Fruit fly (Drosophila melanogaster) whole organism, adult: ENCODE data around the gene Tsp5D.

ENCODE experiments used
- CG11617 ChIP-seq: fragments of 200-800 bp; sonication (Bioruptor generic); optimal IDR thresholded peaks from 2 replicates; lab custom pipeline; 2017; ENCODE audit warnings: mild to moderate bottlenecking, missing biosample characterization, missing genetic modification reagents, missing genetic modification characterization
- CG12768 ChIP-seq: fragments of 200-800 bp; sonication (Bioruptor generic); optimal IDR thresholded peaks from 2 replicates; lab custom pipeline; 2017; ENCODE audit warnings: missing biosample characterization, missing genetic modification characterization, mild to moderate bottlenecking, moderate library complexity, missing genetic modification reagents
- CG14711 ChIP-seq: fragments of 200-800 bp; sonication (Bioruptor generic); optimal IDR thresholded peaks from 2 replicates; lab custom pipeline; 2018; ENCODE audit warnings: missing biosample characterization, mild to moderate bottlenecking, missing genetic modification characterization, moderate library complexity
- CG1620 ChIP-seq: fragments of 200-800 bp; sonication (Bioruptor generic); optimal IDR thresholded peaks from 2 replicates; lab custom pipeline; 2016; ENCODE audit warnings: missing biosample characterization, missing genetic modification characterization
- CG33017 ChIP-seq: fragments of 200-800 bp; sonication (Bioruptor generic); optimal IDR thresholded peaks from 2 replicates; lab custom pipeline; 2018; ENCODE audit warnings: missing biosample characterization, mild to moderate bottlenecking, missing genetic modification characterization, moderate library complexity
- CG5204 ChIP-seq: fragments of 200-800 bp; sonication (Bioruptor generic); optimal IDR thresholded peaks from 2 replicates; lab custom pipeline; 2016; ENCODE audit warnings: missing biosample characterization, missing genetic modification characterization
- Hr96 ChIP-seq: fragments of 200-800 bp; sonication (Bioruptor generic); optimal IDR thresholded peaks from 2 replicates; lab custom pipeline; 2016; ENCODE audit warnings: missing biosample characterization, missing genetic modification characterization
- Mnt ChIP-seq: fragments of 200-800 bp; sonication (Bioruptor generic); optimal IDR thresholded peaks from 2 replicates; lab custom pipeline; 2016; ENCODE audit warnings: missing biosample characterization, mild to moderate bottlenecking, missing genetic modification characterization
- bab1 ChIP-seq: fragments of 200-800 bp; sonication (Bioruptor generic); optimal IDR thresholded peaks from 3 replicates; lab custom pipeline; 2019; ENCODE audit warnings: missing biosample characterization, mild to moderate bottlenecking, missing genetic modification characterization, moderate library complexity
- cic ChIP-seq: fragments of 200-800 bp; sonication (Bioruptor generic); optimal IDR thresholded peaks from 2 replicates; lab custom pipeline; 2017; ENCODE audit warnings: missing biosample characterization, mild to moderate bottlenecking, missing genetic modification characterization, moderate library complexity
- kay ChIP-seq: fragments of 200-800 bp; sonication (Bioruptor generic); peaks from one replicate; lab custom pipeline; 2016; ENCODE audit warnings: missing biosample characterization, missing genetic modification characterization, borderline replicate concordance
- ovo ChIP-seq: fragments of 200-800 bp; sonication (Bioruptor generic); optimal IDR thresholded peaks from 2 replicates; lab custom pipeline; 2016; ENCODE audit warnings: missing biosample characterization, missing genetic modification characterization
- tj ChIP-seq: fragments of 200-800 bp; sonication (Bioruptor generic); optimal IDR thresholded peaks from 3 replicates; lab custom pipeline; 2017; ENCODE audit warnings: missing biosample characterization, mild to moderate bottlenecking, missing genetic modification characterization, moderate library complexity
- toe ChIP-seq: fragments of 200-800 bp; sonication (Bioruptor generic); optimal IDR thresholded peaks from 2 replicates; lab custom pipeline; 2016; ENCODE audit warnings: missing biosample characterization, missing genetic modification characterization

DNA sequence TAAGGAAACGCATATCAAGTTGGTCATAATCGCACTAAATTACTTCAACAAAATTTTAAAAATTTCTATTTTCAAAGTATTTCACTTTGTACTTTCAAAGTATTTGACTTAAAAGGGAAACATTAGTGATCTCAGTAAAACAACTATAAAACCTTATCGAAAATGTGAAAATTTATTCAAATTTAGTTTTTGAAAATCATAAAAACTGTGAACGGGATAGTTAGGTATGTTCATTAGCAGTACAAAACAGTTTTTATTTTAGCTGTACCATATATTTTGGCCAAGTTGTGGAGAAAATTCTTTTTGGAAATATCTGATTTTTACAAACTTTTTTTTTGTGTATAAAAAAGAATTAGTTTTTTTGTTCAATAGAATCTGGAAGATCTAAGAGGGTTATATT, 8.3 kb downstream of the Tsp5D start, which contains the start of gene CG43115:
- TF ChIP-seq CG33017 (tag; lab: Kevin White, UChicago) (no peak), CG5204 (GFP tag; lab: Kevin White, UChicago) (no peak), Mnt (GFP tag; lab: Kevin White, UChicago) (no peak), Hr96 (GFP tag; lab: Kevin White, UChicago) (no peak), kay (no peak), bab1 (GFP tag; lab: Kevin White, UChicago) (no peak), CG1620 (no peak), CG12768 (no peak), CG11617 (GFP tag; lab: Kevin White, UChicago) (no peak), tj (GFP tag; lab: Kevin White, UChicago) (no peak), toe (GFP tag; lab: Kevin White, UChicago) (no peak), ovo (GFP tag; lab: Kevin White, UChicago) (no peak), cic (GFP tag; lab: Kevin White, UChicago) (no peak), CG14711 (no peak)
